Fruit fly (Drosophila melanogaster): ENCODE measurements around the gene CG12229.

CG12229 gene

dm6 chr3L:17421319-17421718, 14.9 kb downstream of the CG12229 start, which contains the start of gene blot (continued):
- TF ChIP-seq ttk (GFP tag; IDR thresholded peaks at IDR 0.05), result 0 out of 2 replicates have a peak, but pooled peaks have one; percentile 28
- 0 out of 3 replicates have a peak, but pooled peaks have one; percentile 52 for TF ChIP-seq CG6791 (GFP tag; IDR thresholded peaks at IDR 0.05; ENCODE audit: partially characterized antibody)
- no peak for TF ChIP-seq wek (GFP tag; optimal IDR thresholded peaks at IDR 0.05)
- TF ChIP-seq Abd-B (GFP tag; optimal IDR thresholded peaks at IDR 0.05), result no peak
- no peak for TF ChIP-seq nerfin-1 (tag; optimal IDR thresholded peaks at IDR 0.05)
- no peak for TF ChIP-seq ara (GFP tag; IDR thresholded peaks at IDR 0.05)
- peak; percentile 58; the same call in 1 of the 3 replicates for TF ChIP-seq ken (GFP tag; IDR thresholded peaks at IDR 0.05)
- TF ChIP-seq oc (tag; optimal IDR thresholded peaks at IDR 0.05), result no peak
- no peak for TF ChIP-seq Lpt (GFP tag; optimal IDR thresholded peaks at IDR 0.05)
- 0 out of 2 replicates have a peak, but pooled peaks have one; percentile 28 for TF ChIP-seq NFAT (GFP tag; IDR thresholded peaks at IDR 0.05)
- no peak for TF ChIP-seq CG31365 (tag; optimal IDR thresholded peaks at IDR 0.05)
- no peak for TF ChIP-seq CG4730 (GFP tag; IDR thresholded peaks at IDR 0.05)
- no peak for TF ChIP-seq CG14710 (tag; optimal IDR thresholded peaks at IDR 0.05)
- no peak for TF ChIP-seq sqz (GFP tag; optimal IDR thresholded peaks at IDR 0.05)
- TF ChIP-seq chn (GFP tag; optimal IDR thresholded peaks at IDR 0.05), result no peak
- peak; percentile 35 for TF ChIP-seq BtbVII (GFP tag; optimal IDR thresholded peaks at IDR 0.05)
- no peak for TF ChIP-seq Ets65A (GFP tag)
- TF ChIP-seq Sox102F (GFP tag; optimal IDR thresholded peaks at IDR 0.05), result no peak
- TF ChIP-seq sna (GFP tag; IDR thresholded peaks at IDR 0.05; ENCODE audit: partially characterized antibody), result peak; percentile 63; the same call in 1 of the 2 replicates
- no peak for TF ChIP-seq Dad (GFP tag; optimal IDR thresholded peaks at IDR 0.05)
- TF ChIP-seq CG10565 (GFP tag; optimal IDR thresholded peaks at IDR 0.05), result no peak
- no peak for TF ChIP-seq hb (GFP tag; IDR thresholded peaks at IDR 0.05; ENCODE audit: partially characterized antibody)
- no peak for TF ChIP-seq Doc2 (GFP tag; IDR thresholded peaks at IDR 0.05)
- no peak for TF ChIP-seq lab (GFP tag; optimal IDR thresholded peaks at IDR 0.05)
- no peak for TF ChIP-seq CG32772 (GFP tag; IDR thresholded peaks at IDR 0.05)
- no peak for TF ChIP-seq Adf1 (GFP tag; IDR thresholded peaks at IDR 0.05)
- TF ChIP-seq unc-4 (GFP tag; IDR thresholded peaks at IDR 0.05; ENCODE audit: partially characterized antibody), result peak; percentile 36; the same call in 1 of the 2 replicates
- TF ChIP-seq Deaf1 (tag; optimal IDR thresholded peaks at IDR 0.05), result peak; percentile 86
- TF ChIP-seq prd (optimal IDR thresholded peaks at IDR 0.05), result no peak
- no peak for TF ChIP-seq prd (GFP tag; IDR thresholded peaks at IDR 0.05)
- no peak for TF ChIP-seq dan (GFP tag; IDR thresholded peaks at IDR 0.05)
- no peak for TF ChIP-seq zf30C (GFP tag; optimal IDR thresholded peaks at IDR 0.05)
- peak; percentile 9; the same call in 1 of the 2 replicates for TF ChIP-seq Rfx (GFP tag; IDR thresholded peaks at IDR 0.05)
- no peak for TF ChIP-seq pb (GFP tag; optimal IDR thresholded peaks at IDR 0.05)
- no peak for TF ChIP-seq peb (GFP tag; IDR thresholded peaks at IDR 0.05)
- no peak for TF ChIP-seq CG18476 (GFP tag; optimal IDR thresholded peaks at IDR 0.05)
- TF ChIP-seq CG14965 (GFP tag; optimal IDR thresholded peaks at IDR 0.05; ENCODE audit: borderline replicate concordance), result no peak
- no peak for TF ChIP-seq ERR (GFP tag; optimal IDR thresholded peaks at IDR 0.05)
- TF ChIP-seq CG1792 (GFP tag; optimal IDR thresholded peaks at IDR 0.05), result no peak
- TF ChIP-seq eve (GFP tag; optimal IDR thresholded peaks at IDR 0.05), result no peak
- no peak for TF ChIP-seq ind (GFP tag; optimal IDR thresholded peaks at IDR 0.05)
- no peak for TF ChIP-seq corto (GFP tag; optimal IDR thresholded peaks at IDR 0.05)
- no peak for TF ChIP-seq MESR4 (GFP tag; optimal IDR thresholded peaks at IDR 0.05)
- TF ChIP-seq Mrtf (GFP tag; IDR thresholded peaks at IDR 0.05), result no peak
- TF ChIP-seq Dll (GFP tag; IDR thresholded peaks at IDR 0.05; ENCODE audit: partially characterized antibody), result peak; percentile 25; the same call in 1 of the 4 replicates
- TF ChIP-seq CG13296 (GFP tag; optimal IDR thresholded peaks at IDR 0.05), result no peak
- no peak for TF ChIP-seq CG30403 (GFP tag; optimal IDR thresholded peaks at IDR 0.05)
- TF ChIP-seq Bteb2 (GFP tag; optimal IDR thresholded peaks at IDR 0.05), result no peak
- TF ChIP-seq CG18262 (tag; optimal IDR thresholded peaks at IDR 0.05), result no peak
- no peak for TF ChIP-seq CG6175 (GFP tag; IDR thresholded peaks at IDR 0.05)
- TF ChIP-seq Lhr (GFP tag; optimal IDR thresholded peaks at IDR 0.05), result no peak
